Worm (Caenorhabditis elegans) whole organism, L4 larva: ENCODE results near the gene C26E6.1.

Experiments used
- D1046.2 ChIP-seq: fragments of 200-800 bp; sonication (Bioruptor generic); IDR thresholded peaks from 2 replicates; pipeline ENCODE4 v1.3.6; 2022; ENCODE audit warnings: missing genetic modification characterization, missing compliant biosample characterization
- F37D6.2 ChIP-seq: sonication (generic microtip); optimal IDR thresholded peaks from 2 replicates; lab custom pipeline; 2016; ENCODE audit warnings: mild to moderate bottlenecking, missing genetic modification characterization, missing compliant biosample characterization
- T20F7.1 ChIP-seq: fragments of 200-800 bp; sonication (Bioruptor generic); optimal IDR thresholded peaks from 2 replicates; lab custom pipeline; 2018; ENCODE audit warnings: mild to moderate bottlenecking, missing genetic modification characterization, missing compliant biosample characterization
- Y48G9A.11 ChIP-seq: fragments of 200-800 bp; sonication (Bioruptor generic); IDR thresholded peaks from 2 replicates; pipeline ENCODE4 v1.3.6; 2022; ENCODE audit warnings: missing genetic modification reagents, missing genetic modification characterization, missing compliant biosample characterization
- ZK337.2 ChIP-seq: fragments of 200-800 bp; sonication (Bioruptor generic); IDR thresholded peaks from 2 replicates; pipeline ENCODE4 v1.3.6; 2022; ENCODE audit warnings: missing genetic modification reagents, missing genetic modification characterization, missing compliant biosample characterization
- aha-1 ChIP-seq: fragments of 150-350 bp; peaks from one replicate; lab custom pipeline; 2014; ENCODE audit warnings: missing biosample characterization, missing genetic modification characterization
- attf-4 ChIP-seq: sonication (generic microtip); optimal IDR thresholded peaks from 3 replicates; lab custom pipeline; 2017; ENCODE audit warnings: missing biosample characterization, missing genetic modification characterization
- ceh-20 ChIP-seq: fragments of 200-800 bp; sonication (Bioruptor generic); IDR thresholded peaks from 2 replicates; pipeline ENCODE4 v1.3.6; 2022; ENCODE audit warnings: missing genetic modification reagents, missing genetic modification characterization, missing compliant biosample characterization
- ceh-32 ChIP-seq: sonication (generic microtip); optimal IDR thresholded peaks from 2 replicates; lab custom pipeline; 2016; ENCODE audit warnings: mild to moderate bottlenecking, missing genetic modification characterization, missing compliant biosample characterization; ENCODE audit not compliant: poor library complexity
- ceh-82 ChIP-seq: sonication (generic microtip); optimal IDR thresholded peaks from 2 replicates; lab custom pipeline; 2017; ENCODE audit warnings: missing biosample characterization, missing genetic modification characterization
- ces-1 ChIP-seq: fragments of 150-350 bp; sonication (generic microtip); optimal IDR thresholded peaks from 4 replicates; lab custom pipeline; 2014; ENCODE audit warnings: missing biosample characterization, missing genetic modification reagents, missing genetic modification characterization
- cey-2 ChIP-seq: sonication (generic microtip); optimal IDR thresholded peaks from 3 replicates; lab custom pipeline; 2017; ENCODE audit warnings: missing genetic modification characterization, mild to moderate bottlenecking, missing compliant biosample characterization, antibody characterized with exemption, borderline replicate concordance; ENCODE audit not compliant: insufficient read depth
- ctbp-1 ChIP-seq: fragments of 200-800 bp; sonication (Bioruptor generic); IDR thresholded peaks from 2 replicates; pipeline ENCODE4 v1.3.6; 2022; ENCODE audit warnings: missing genetic modification reagents, missing genetic modification characterization, missing compliant biosample characterization
- daf-12 ChIP-seq: fragments of 150-350 bp; optimal IDR thresholded peaks from 2 replicates; lab custom pipeline; 2014; ENCODE audit warnings: missing biosample characterization, missing genetic modification reagents, missing genetic modification characterization
- daf-19 ChIP-seq: fragments of 200-800 bp; sonication (Bioruptor generic); conservative IDR thresholded peaks from 2 replicates; pipeline ENCODE4 v1.3.6; 2022; ENCODE audit warnings: missing genetic modification characterization, missing compliant biosample characterization
- dmd-6 ChIP-seq: fragments of 200-800 bp; sonication (Bioruptor generic); IDR thresholded peaks from 2 replicates; pipeline ENCODE4 v1.3.6; 2022; ENCODE audit warnings: missing genetic modification reagents, missing genetic modification characterization, missing compliant biosample characterization
- dmd-8 ChIP-seq: fragments of 200-800 bp; sonication (Bioruptor generic); IDR thresholded peaks from 2 replicates; pipeline ENCODE4 v1.3.6; 2022; ENCODE audit warnings: missing genetic modification characterization, missing compliant biosample characterization
- dpl-1 ChIP-seq: fragments of 150-350 bp; optimal IDR thresholded peaks from 2 replicates; lab custom pipeline; 2014; ENCODE audit warnings: missing biosample characterization, missing genetic modification reagents, missing genetic modification characterization
- dve-1 ChIP-seq: sonication (generic microtip); optimal IDR thresholded peaks from 2 replicates; lab custom pipeline; 2017; ENCODE audit warnings: antibody characterized with exemption, mild to moderate bottlenecking, missing genetic modification characterization, missing compliant biosample characterization; ENCODE audit not compliant: insufficient read depth
- egl-27 ChIP-seq: sonication (generic microtip); optimal IDR thresholded peaks from 3 replicates; lab custom pipeline; 2017; ENCODE audit warnings: missing biosample characterization, missing genetic modification reagents, missing genetic modification characterization
- egl-43 ChIP-seq: fragments of 200-800 bp; sonication (Bioruptor generic); IDR thresholded peaks from 2 replicates; pipeline ENCODE4 v1.3.6; 2022; ENCODE audit warnings: missing genetic modification reagents, missing genetic modification characterization, missing compliant biosample characterization
- hlh-11 ChIP-seq: fragments of 200-800 bp; sonication (Bioruptor generic); optimal IDR thresholded peaks from 2 replicates; lab custom pipeline; 2018; ENCODE audit warnings: mild to moderate bottlenecking, missing genetic modification characterization, missing compliant biosample characterization
- hlh-30 ChIP-seq: sonication (generic microtip); optimal IDR thresholded peaks from 2 replicates; lab custom pipeline; 2017; ENCODE audit warnings: antibody characterized with exemption, mild to moderate bottlenecking, missing genetic modification characterization, missing compliant biosample characterization; ENCODE audit not compliant: insufficient read depth
- hmg-1.1 ChIP-seq: fragments of 200-800 bp; sonication (Bioruptor generic); IDR thresholded peaks from 2 replicates; pipeline ENCODE4 v1.3.6; 2022; ENCODE audit warnings: missing genetic modification reagents, missing genetic modification characterization, missing compliant biosample characterization
- jun-1 ChIP-seq: fragments of 150-350 bp; optimal IDR thresholded peaks from 2 replicates; lab custom pipeline; 2014; ENCODE audit warnings: missing biosample characterization, missing genetic modification reagents, missing genetic modification characterization
- lin-13 ChIP-seq: fragments of 150-350 bp; optimal IDR thresholded peaks from 2 replicates; lab custom pipeline; 2014; ENCODE audit warnings: missing biosample characterization, missing genetic modification reagents, missing genetic modification characterization
- lin-15B ChIP-seq: fragments of 150-350 bp; sonication (generic microtip); optimal IDR thresholded peaks from 3 replicates; lab custom pipeline; 2014; ENCODE audit warnings: missing biosample characterization, missing genetic modification characterization
- lin-29 ChIP-seq: fragments of 200-800 bp; sonication (Bioruptor generic); IDR thresholded peaks from 2 replicates; pipeline ENCODE4 v1.3.6; 2022; ENCODE audit warnings: missing genetic modification reagents, missing genetic modification characterization, missing compliant biosample characterization
- lin-38 ChIP-seq: fragments of 200-800 bp; sonication (Bioruptor generic); IDR thresholded peaks from 2 replicates; pipeline ENCODE4 v1.3.6; 2022; ENCODE audit warnings: missing genetic modification reagents, missing genetic modification characterization, missing compliant biosample characterization
- lsy-2 ChIP-seq, 2 experiments: fragments of 150-350 bp in 1 of 2; sonication (generic microtip) in 1 of 2; optimal IDR thresholded peaks; 2 replicates each; lab custom pipeline; 2014 to 2017; ENCODE audit warnings: missing biosample characterization in 2 of 2, missing genetic modification characterization in 2 of 2
- madf-5 ChIP-seq, 2 experiments: fragments of 200-800 bp; sonication (Bioruptor generic); IDR thresholded peaks; 2 replicates each; pipeline ENCODE4 v1.3.6; 2022; ENCODE audit warnings: missing compliant biosample characterization in 2 of 2, missing genetic modification characterization in 2 of 2
- madf-9 ChIP-seq: fragments of 200-800 bp; sonication (Bioruptor generic); conservative IDR thresholded peaks from 2 replicates; pipeline ENCODE4 v1.3.6; 2022; ENCODE audit warnings: missing genetic modification reagents, missing genetic modification characterization, missing compliant biosample characterization
- mdt-29 ChIP-seq: fragments of 200-800 bp; sonication (Bioruptor generic); IDR thresholded peaks from 2 replicates; pipeline ENCODE4 v1.3.6; 2022; ENCODE audit warnings: missing genetic modification reagents, missing genetic modification characterization, missing compliant biosample characterization
- mep-1 ChIP-seq: fragments of 150-350 bp; sonication (generic microtip); optimal IDR thresholded peaks from 3 replicates; lab custom pipeline; 2014; ENCODE audit warnings: missing biosample characterization, missing genetic modification characterization
- mxl-3 ChIP-seq: fragments of 200-800 bp; sonication (Bioruptor generic); optimal IDR thresholded peaks from 2 replicates; lab custom pipeline; 2018; ENCODE audit warnings: mild to moderate bottlenecking, missing genetic modification characterization, missing compliant biosample characterization
- nhr-102 ChIP-seq: sonication (generic microtip); optimal IDR thresholded peaks from 2 replicates; lab custom pipeline; 2016; ENCODE audit warnings: mild to moderate bottlenecking, missing genetic modification characterization, moderate library complexity, missing compliant biosample characterization
- nhr-111 ChIP-seq: fragments of 200-800 bp; sonication (Bioruptor generic); optimal IDR thresholded peaks from 2 replicates; lab custom pipeline; 2018; ENCODE audit warnings: mild to moderate bottlenecking, missing genetic modification characterization, missing compliant biosample characterization
- nhr-237 ChIP-seq: sonication (generic microtip); optimal IDR thresholded peaks from 2 replicates; lab custom pipeline; 2017; ENCODE audit warnings: missing biosample characterization, missing genetic modification characterization
- nhr-41 ChIP-seq: fragments of 200-800 bp; sonication (Bioruptor generic); IDR thresholded peaks from 2 replicates; pipeline ENCODE4 v1.3.6; 2022; ENCODE audit warnings: missing genetic modification reagents, missing genetic modification characterization, missing compliant biosample characterization
- nhr-42 ChIP-seq: fragments of 200-800 bp; sonication (Bioruptor generic); IDR thresholded peaks from 2 replicates; pipeline ENCODE4 v1.3.6; 2022; ENCODE audit warnings: missing genetic modification characterization, missing compliant biosample characterization
- pha-4 ChIP-seq, 2 experiments: fragments of 150-350 bp in 1 of 2; fragments of 200-800 bp in 1 of 2; sonication (Bioruptor generic) in 1 of 2; IDR thresholded peaks in 1 of 2; optimal IDR thresholded peaks in 1 of 2; 2 replicates each; pipeline versions ENCODE4 v1.3.6 to Lab custom; 2014 to 2022; ENCODE audit warnings: missing genetic modification characterization in 2 of 2, missing genetic modification reagents in 2 of 2, missing biosample characterization in 1 of 2, missing compliant biosample characterization in 1 of 2
- rbr-2 ChIP-seq: sonication (generic microtip); optimal IDR thresholded peaks from 2 replicates; lab custom pipeline; 2016; ENCODE audit warnings: missing genotype, missing genetic modification characterization, missing compliant biosample characterization
- set-16 ChIP-seq: fragments of 200-800 bp; sonication (Bioruptor generic); IDR thresholded peaks from 2 replicates; pipeline ENCODE4 v1.3.6; 2022; ENCODE audit warnings: missing genetic modification reagents, missing genetic modification characterization, missing compliant biosample characterization
- skn-1 ChIP-seq: fragments of 150-350 bp; optimal IDR thresholded peaks from 2 replicates; lab custom pipeline; 2014; ENCODE audit warnings: missing biosample characterization, missing genetic modification characterization
- spr-3 ChIP-seq: fragments of 200-800 bp; sonication (Bioruptor generic); optimal IDR thresholded peaks from 2 replicates; lab custom pipeline; 2018; ENCODE audit warnings: mild to moderate bottlenecking, missing genetic modification characterization, missing compliant biosample characterization
- tra-1 ChIP-seq: fragments of 200-800 bp; sonication (Bioruptor generic); IDR thresholded peaks from 2 replicates; pipeline ENCODE4 v1.3.6; 2022; ENCODE audit warnings: missing genetic modification reagents, missing genetic modification characterization, missing compliant biosample characterization
- zfp-3 ChIP-seq: fragments of 200-800 bp; sonication (Bioruptor generic); conservative IDR thresholded peaks from 2 replicates; pipeline ENCODE4 v1.3.6; 2022; ENCODE audit warnings: missing genetic modification reagents, missing genetic modification characterization, missing compliant biosample characterization
- ztf-11 ChIP-seq: fragments of 150-350 bp; optimal IDR thresholded peaks from 2 replicates; lab custom pipeline; 2014; ENCODE audit warnings: missing biosample characterization, missing genetic modification characterization
- ztf-7 ChIP-seq: fragments of 150-350 bp; optimal IDR thresholded peaks from 2 replicates; lab custom pipeline; 2014; ENCODE audit warnings: missing biosample characterization, missing genetic modification characterization

Gene C26E6.1

ce11 chrIII:4930154-4930679 lies 26.4 kb upstream of the C26E6.1 start, which contains the start of gene set-2:
set-2 (minus strand) TSS chrIII:4930204.
- TF ChIP-seq lin-13 (GFP tag; lab: Kevin White, UChicago): peak; percentile 42
- TF ChIP-seq nhr-237: no peak
- TF ChIP-seq nhr-102 (tag; lab: Kevin White, UChicago): peak; percentile 29
- TF ChIP-seq zfp-3 (GFP tag; lab: Robert Waterston, UW): 0 out of 2 replicates have a peak, but pooled peaks have one; percentile 17
- no peak for TF ChIP-seq ztf-7 (tag; lab: Kevin White, UChicago)
- TF ChIP-seq ces-1 (GFP tag; lab: Kevin White, UChicago): no peak
- TF ChIP-seq nhr-41 (GFP tag; lab: Robert Waterston, UW): no peak
- TF ChIP-seq dpl-1 (GFP tag; lab: Kevin White, UChicago): peak; percentile 91
- 0 out of 2 replicates have a peak, but pooled peaks have one; percentile 42 for TF ChIP-seq dmd-8 (GFP tag; lab: Robert Waterston, UW)
- TF ChIP-seq nhr-111: no peak
- no peak for TF ChIP-seq madf-5 (GFP tag; IDR thresholded peaks at IDR 0.05; lab: Robert Waterston, UW)
- TF ChIP-seq madf-9 (GFP tag; lab: Robert Waterston, UW): 0 out of 2 replicates have a peak, but pooled peaks have one; percentile 20
- peak in 1 of 2 experiments; percentile 66 for TF ChIP-seq lsy-2 (tag; optimal IDR thresholded peaks at IDR 0.05; lab: Kevin White, UChicago)
- peak; percentile 61; the same call in 1 of the 2 replicates for TF ChIP-seq D1046.2 (GFP tag; lab: Robert Waterston, UW)
- peak; percentile 52 for TF ChIP-seq dve-1 (tag; lab: Kevin White, UChicago)
- TF ChIP-seq ctbp-1 (GFP tag; lab: Robert Waterston, UW): no peak
- TF ChIP-seq daf-12 (tag; lab: Kevin White, UChicago): no peak
- no peak for TF ChIP-seq lin-29 (GFP tag; lab: Robert Waterston, UW)
- TF ChIP-seq spr-3 (GFP tag; lab: Kevin White, UChicago): no peak
- TF ChIP-seq ceh-20: peak; percentile 47; the same call in 1 of the 2 replicates
- peak; percentile 89 for TF ChIP-seq ZK337.2 (GFP tag; lab: Robert Waterston, UW)
- TF ChIP-seq lin-38 (GFP tag; lab: Robert Waterston, UW): peak; percentile 75
- TF ChIP-seq jun-1 (tag; lab: Kevin White, UChicago): no peak
- peak; percentile 47 for TF ChIP-seq hlh-30 (tag; lab: Kevin White, UChicago)
- no peak for TF ChIP-seq mdt-29 (GFP tag; lab: Robert Waterston, UW)
- TF ChIP-seq rbr-2 (tag; lab: Kevin White, UChicago): peak; percentile 23
- no peak for TF ChIP-seq T20F7.1 (GFP tag; lab: Kevin White, UChicago)
- no peak for TF ChIP-seq ztf-11 (tag; lab: Kevin White, UChicago)
- TF ChIP-seq F37D6.2: no peak
- TF ChIP-seq mxl-3: peak; percentile 43
- TF ChIP-seq Y48G9A.11 (GFP tag; lab: Robert Waterston, UW): peak; percentile 68
- no peak for TF ChIP-seq daf-19
- TF ChIP-seq attf-4 (tag; lab: Kevin White, UChicago): no peak
- no peak for TF ChIP-seq hmg-1.1 (GFP tag; lab: Robert Waterston, UW)
- TF ChIP-seq egl-43 (GFP tag; lab: Robert Waterston, UW): no peak
- no peak for TF ChIP-seq egl-27 (tag; lab: Kevin White, UChicago)
- TF ChIP-seq nhr-42 (GFP tag; lab: Robert Waterston, UW): no peak
- no peak for TF ChIP-seq set-16 (GFP tag; lab: Robert Waterston, UW)
- peak; percentile 32 for TF ChIP-seq hlh-11 (tag; lab: Kevin White, UChicago)
- no peak for TF ChIP-seq lin-15B
- TF ChIP-seq ceh-82 (tag; lab: Kevin White, UChicago): no peak
- no peak for TF ChIP-seq tra-1 (GFP tag; lab: Robert Waterston, UW)
- TF ChIP-seq mep-1 (tag; lab: Kevin White, UChicago): no peak
- TF ChIP-seq aha-1 (tag; lab: Kevin White, UChicago): peak; percentile 91
- TF ChIP-seq cey-2 (tag; lab: Kevin White, UChicago): no peak
- no peak for TF ChIP-seq pha-4 (GFP tag; IDR thresholded peaks at IDR 0.05; lab: Robert Waterston, UW)
- no peak for TF ChIP-seq pha-4 (tag; optimal IDR thresholded peaks at IDR 0.05; lab: Kevin White, UChicago)
- no peak for TF ChIP-seq skn-1
- peak; percentile 69 for TF ChIP-seq dmd-6 (GFP tag; lab: Robert Waterston, UW)
- no peak for TF ChIP-seq ceh-32 (tag; lab: Kevin White, UChicago)
